Worm (Caenorhabditis elegans): ENCODE results near the gene bus-4.
"Not testable (repeated sequence)": the region's sequence is repeated elsewhere in the genome, so short reads cannot be mapped to it uniquely, and the experiment has no call there.

Gene bus-4

DNA sequence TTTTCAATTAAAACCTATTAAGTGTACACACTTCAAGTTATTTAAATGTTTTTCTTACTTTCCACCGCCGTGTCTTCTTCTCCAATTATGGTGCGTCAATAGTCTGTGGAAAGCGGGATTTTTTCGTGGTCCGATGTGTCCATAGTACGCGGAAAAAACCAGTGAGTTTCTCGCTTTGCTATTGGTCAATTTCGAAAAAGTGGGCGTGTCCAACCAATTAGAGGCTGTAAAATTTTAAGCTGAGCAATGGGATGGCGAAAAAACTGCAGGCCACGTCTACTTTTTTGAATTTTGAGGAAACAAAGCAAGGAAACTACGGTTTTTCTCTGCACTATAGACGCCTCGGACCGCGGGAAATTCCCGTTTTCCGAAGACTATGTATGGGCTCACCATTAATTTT, 35.6 kb downstream of the bus-4 start:
- no peak for TF ChIP-seq mdl-1 (tag; optimal IDR thresholded peaks at IDR 0.05)
- no peak for TF ChIP-seq blmp-1 (tag; optimal IDR thresholded peaks at IDR 0.05; ENCODE audit: insufficient read depth)
- TF ChIP-seq ceh-82 (tag; optimal IDR thresholded peaks at IDR 0.05): no peak
- no peak for TF ChIP-seq lin-39 (tag; optimal IDR thresholded peaks at IDR 0.05)
- TF ChIP-seq ztf-1 (GFP tag; conservative IDR thresholded peaks at IDR 0.05): no peak
- no peak for TF ChIP-seq ztf-11 (tag; optimal IDR thresholded peaks at IDR 0.05)
- no peak for TF ChIP-seq ztf-4 (tag; optimal IDR thresholded peaks at IDR 0.05)

ce11 chrIV:4724562-4724961, 36.5 kb downstream of the bus-4 start, which contains the start of gene K08F11.1:
K08F11.1 (plus strand) TSS chrIV:4724862.
- no peak for TF ChIP-seq unc-39 (tag; optimal IDR thresholded peaks at IDR 0.05)

ce11 chrIV:4725478-4725920, 37.4 kb downstream of the bus-4 start:
- peak; percentile 86 for TF ChIP-seq sma-3 (GFP tag; optimal IDR thresholded peaks at IDR 0.05)
- peak; percentile 50 for TF ChIP-seq sma-9 (GFP tag; optimal IDR thresholded peaks at IDR 0.05)
- TF ChIP-seq sma-9 (tag; optimal IDR thresholded peaks at IDR 0.05): not testable (repeated sequence)
- TF ChIP-seq blmp-1 (tag; optimal IDR thresholded peaks at IDR 0.05; ENCODE audit: insufficient read depth): peak; percentile 13
- peak; percentile 36 for TF ChIP-seq crh-2 (tag; optimal IDR thresholded peaks at IDR 0.05)
- peak; percentile 21 for TF ChIP-seq R02D3.7 (tag; optimal IDR thresholded peaks at IDR 0.05)
- TF ChIP-seq C34F6.9 (tag; optimal IDR thresholded peaks at IDR 0.05): peak; percentile 32
- peak; percentile 29 for TF ChIP-seq nhr-129 (tag; optimal IDR thresholded peaks at IDR 0.05)
- peak; percentile 34 for TF ChIP-seq nhr-11 (tag; optimal IDR thresholded peaks at IDR 0.05)
- TF ChIP-seq unc-55 (GFP tag; optimal IDR thresholded peaks at IDR 0.05): peak; percentile 35
- peak; percentile 19 for TF ChIP-seq ztf-4 (tag; optimal IDR thresholded peaks at IDR 0.05)
- peak; percentile 11 for TF ChIP-seq nhr-6 (tag; optimal IDR thresholded peaks at IDR 0.05)
- peak; percentile 65 for TF ChIP-seq nhr-25 (tag; optimal IDR thresholded peaks at IDR 0.05)
- TF ChIP-seq ZK546.5 (tag; optimal IDR thresholded peaks at IDR 0.05): peak; percentile 74
- TF ChIP-seq lsy-2 (tag; optimal IDR thresholded peaks at IDR 0.05): peak; percentile 95 to 98
- TF ChIP-seq mab-5 (tag; optimal IDR thresholded peaks at IDR 0.05): peak; percentile 16
- TF ChIP-seq nhr-21 (tag; optimal IDR thresholded peaks at IDR 0.05): peak; percentile 65
- peak; percentile 68 for TF ChIP-seq lin-13 (GFP tag; optimal IDR thresholded peaks at IDR 0.05)
- peak; percentile 58 for TF ChIP-seq gmeb-1 (tag; optimal IDR thresholded peaks at IDR 0.05)
- TF ChIP-seq F13H6.1 (tag; optimal IDR thresholded peaks at IDR 0.05): peak; percentile 81

DNA sequence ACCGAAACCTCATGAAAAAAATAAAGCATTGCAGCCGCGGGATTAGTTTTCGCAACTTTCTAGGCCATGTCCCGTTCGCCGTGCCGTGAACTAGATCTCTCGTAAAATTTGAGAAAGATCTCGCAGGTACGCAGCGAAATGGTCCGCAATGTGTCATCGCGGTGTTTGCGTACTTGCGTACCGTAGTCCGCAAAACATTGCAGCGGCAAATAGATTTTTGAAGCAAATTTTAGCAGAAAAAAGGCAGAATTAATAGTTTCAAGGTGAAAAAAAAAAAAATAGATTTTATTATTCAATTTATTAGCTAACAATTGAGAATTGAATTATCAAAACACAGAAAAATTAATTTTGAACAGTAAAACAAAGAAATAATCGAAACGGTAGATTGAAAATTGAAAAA, 39.9 kb downstream of the bus-4 start:
- TF ChIP-seq ZK546.5 (tag; optimal IDR thresholded peaks at IDR 0.05) (peak; percentile 80), nhr-129 (tag; optimal IDR thresholded peaks at IDR 0.05) (peak; percentile 13), nhr-21 (tag; optimal IDR thresholded peaks at IDR 0.05) (peak; percentile 74), F13H6.1 (tag; optimal IDR thresholded peaks at IDR 0.05) (peak; percentile 90), fos-1 (tag; optimal IDR thresholded peaks at IDR 0.05) (peak; percentile 33), sem-4 (tag; optimal IDR thresholded peaks at IDR 0.05) (peak; percentile 46), Y55F3AM.14 (GFP tag; optimal IDR thresholded peaks at IDR 0.05) (peak; percentile 91), unc-55 (GFP tag; optimal IDR thresholded peaks at IDR 0.05) (peak; percentile 58), R02D3.7 (tag; optimal IDR thresholded peaks at IDR 0.05) (peak; percentile 34), crh-2 (tag; optimal IDR thresholded peaks at IDR 0.05) (peak; percentile 67), mab-5 (tag; optimal IDR thresholded peaks at IDR 0.05) (peak; percentile 68), lsy-2 (tag; optimal IDR thresholded peaks at IDR 0.05) (peak; percentile 97 to 98), nhr-6 (tag; optimal IDR thresholded peaks at IDR 0.05) (peak; percentile 11), C34F6.9 (tag; optimal IDR thresholded peaks at IDR 0.05) (peak; percentile 62), sma-9 (GFP tag; optimal IDR thresholded peaks at IDR 0.05) (peak; percentile 53), gmeb-1 (tag; optimal IDR thresholded peaks at IDR 0.05) (peak; percentile 65), ztf-4 (tag; optimal IDR thresholded peaks at IDR 0.05) (peak; percentile 5), sma-3 (GFP tag; optimal IDR thresholded peaks at IDR 0.05) (peak; percentile 95), lin-13 (GFP tag; optimal IDR thresholded peaks at IDR 0.05) (peak; percentile 72), nhr-25 (tag; optimal IDR thresholded peaks at IDR 0.05) (peak; percentile 83), ceh-82 (tag; optimal IDR thresholded peaks at IDR 0.05) (peak; percentile 4)
- TF ChIP-seq sma-9 (tag; optimal IDR thresholded peaks at IDR 0.05): not testable (repeated sequence)

DNA sequence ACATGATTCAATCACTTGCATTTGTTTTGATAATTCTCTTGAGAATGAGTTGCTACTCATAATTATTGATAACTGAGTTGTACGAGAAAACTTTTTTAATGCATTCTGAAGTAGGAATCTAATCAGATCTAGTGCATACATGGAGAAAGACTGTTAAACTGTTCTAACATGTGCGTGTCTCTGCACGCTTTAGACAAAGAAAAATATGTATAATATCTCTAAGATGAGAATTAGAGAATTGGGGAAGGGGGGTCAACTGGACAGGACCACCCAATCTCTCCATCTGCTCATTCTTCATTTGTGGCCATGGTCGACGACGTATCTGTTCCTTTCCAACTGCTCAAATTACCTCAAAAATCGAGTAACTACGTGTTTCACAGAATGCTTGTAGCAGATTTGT, 49.2 kb downstream of the bus-4 start, which contains the start of gene fbxb-78:
fbxb-78 (plus strand) TSS at position 301 of the 400 bp plus-strand sequence.
- TF ChIP-seq C34F6.9 (tag; optimal IDR thresholded peaks at IDR 0.05) (no peak), nhr-23 (tag; optimal IDR thresholded peaks at IDR 0.05) (no peak), ZK546.5 (tag; optimal IDR thresholded peaks at IDR 0.05) (no peak), sem-4 (tag; optimal IDR thresholded peaks at IDR 0.05) (no peak), nhr-11 (tag; optimal IDR thresholded peaks at IDR 0.05) (no peak), ztf-1 (GFP tag; conservative IDR thresholded peaks at IDR 0.05) (no peak), unc-62 (GFP tag; optimal IDR thresholded peaks at IDR 0.05) (no peak), elt-3 (tag; optimal IDR thresholded peaks at IDR 0.05) (no peak), dmd-4 (tag; optimal IDR thresholded peaks at IDR 0.05) (no peak), F13H6.1 (tag; optimal IDR thresholded peaks at IDR 0.05) (no peak), ama-1 (optimal IDR thresholded peaks at IDR 0.05) (no peak), mab-5 (tag; optimal IDR thresholded peaks at IDR 0.05) (no peak), crh-2 (tag; optimal IDR thresholded peaks at IDR 0.05) (no peak), nhr-21 (tag; optimal IDR thresholded peaks at IDR 0.05) (no peak), nhr-12 (tag; optimal IDR thresholded peaks at IDR 0.05) (no peak), lin-39 (tag; optimal IDR thresholded peaks at IDR 0.05) (no peak), skn-1 (tag; optimal IDR thresholded peaks at IDR 0.05) (no peak), zag-1 (tag; optimal IDR thresholded peaks at IDR 0.05) (no peak), gmeb-1 (tag; optimal IDR thresholded peaks at IDR 0.05) (no peak), ztf-11 (tag; optimal IDR thresholded peaks at IDR 0.05) (no peak)
